Worm (Caenorhabditis elegans) whole organism, midembryonic: ENCODE measurements around the gene act-5.

ENCODE experiments used
- T22C8.4 ChIP-seq: fragments of 200-800 bp; sonication (Bioruptor generic); IDR thresholded peaks from 2 replicates; pipeline ENCODE4 v1.3.6; 2022; ENCODE audit warnings: missing genetic modification characterization, missing compliant biosample characterization
- cog-1 ChIP-seq: sonication (generic microtip); optimal IDR thresholded peaks from 2 replicates; lab custom pipeline; 2016; ENCODE audit warnings: missing genetic modification characterization, missing compliant biosample characterization
- flt-1 ChIP-seq: fragments of 200-800 bp; sonication (Bioruptor generic); IDR thresholded peaks from 2 replicates; pipeline ENCODE4 v1.3.6; 2022; ENCODE audit warnings: missing genetic modification characterization, missing compliant biosample characterization
- klf-2 ChIP-seq: fragments of 200-800 bp; sonication (Bioruptor generic); conservative IDR thresholded peaks from 2 replicates; pipeline ENCODE4 v1.3.6; 2022; ENCODE audit warnings: missing genetic modification reagents, missing genetic modification characterization, missing compliant biosample characterization
- med-1 ChIP-seq: sonication (generic microtip); optimal IDR thresholded peaks from 2 replicates; lab custom pipeline; 2017; ENCODE audit warnings: missing genetic modification characterization, mild to moderate bottlenecking, missing compliant biosample characterization, antibody characterized with exemption, missing genetic modification reagents; ENCODE audit not compliant: insufficient read depth
- ref-1 ChIP-seq: fragments of 200-800 bp; sonication (Bioruptor generic); conservative IDR thresholded peaks from 2 replicates; pipeline ENCODE4 v1.3.6; 2022; ENCODE audit warnings: missing genetic modification reagents, missing genetic modification characterization, missing compliant biosample characterization
- tab-1 ChIP-seq: fragments of 200-800 bp; sonication (Bioruptor generic); IDR thresholded peaks from 2 replicates; pipeline ENCODE4 v1.3.6; 2022; ENCODE audit warnings: missing genetic modification characterization, missing compliant biosample characterization
- ztf-23 ChIP-seq: fragments of 200-800 bp; sonication (Bioruptor generic); IDR thresholded peaks from 2 replicates; pipeline ENCODE4 v1.3.6; 2022; ENCODE audit warnings: missing genetic modification reagents, missing genetic modification characterization, missing compliant biosample characterization

DNA sequence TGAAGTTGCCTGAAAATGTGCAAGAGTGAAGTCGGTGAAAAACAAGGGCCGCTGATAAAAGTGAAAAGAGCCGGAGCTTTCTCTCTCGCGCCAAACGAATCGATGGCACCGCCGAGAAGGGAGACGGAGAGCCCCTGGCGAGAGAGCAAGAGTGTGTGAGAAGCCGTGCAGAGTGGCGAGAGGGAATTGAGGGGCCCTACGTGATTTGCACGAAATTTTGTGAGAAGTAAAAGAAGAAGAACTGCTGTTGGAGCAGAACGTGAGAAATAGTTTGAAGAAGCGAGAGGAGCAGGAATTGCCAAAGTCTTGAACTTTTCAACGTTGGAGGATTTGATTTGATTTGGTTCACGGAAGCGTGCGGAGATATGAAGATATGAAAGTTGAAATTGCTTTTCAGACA lies 40.9 kb downstream of the act-5 start, which contains the start of gene aldo-1:
- TF ChIP-seq cog-1 (tag; lab: Kevin White, UChicago) = no peak
- TF ChIP-seq ref-1 (GFP tag; lab: Robert Waterston, UW) = no peak
- no peak for TF ChIP-seq tab-1 (GFP tag; lab: Robert Waterston, UW)
- no peak for TF ChIP-seq med-1 (GFP tag; lab: Kevin White, UChicago)
- no peak for TF ChIP-seq klf-2 (GFP tag; lab: Robert Waterston, UW)
- no peak for TF ChIP-seq ztf-23
- TF ChIP-seq flt-1 (GFP tag; lab: Robert Waterston, UW) = 0 out of 2 replicates have a peak, but pooled peaks have one; percentile 35
- TF ChIP-seq T22C8.4 (GFP tag; lab: Robert Waterston, UW) = peak; percentile 44; the same call in 1 of the 2 replicates
